Fruit fly (Drosophila melanogaster): Measurements from ENCODE around the gene Cf2.

The Cf2 gene

DNA sequence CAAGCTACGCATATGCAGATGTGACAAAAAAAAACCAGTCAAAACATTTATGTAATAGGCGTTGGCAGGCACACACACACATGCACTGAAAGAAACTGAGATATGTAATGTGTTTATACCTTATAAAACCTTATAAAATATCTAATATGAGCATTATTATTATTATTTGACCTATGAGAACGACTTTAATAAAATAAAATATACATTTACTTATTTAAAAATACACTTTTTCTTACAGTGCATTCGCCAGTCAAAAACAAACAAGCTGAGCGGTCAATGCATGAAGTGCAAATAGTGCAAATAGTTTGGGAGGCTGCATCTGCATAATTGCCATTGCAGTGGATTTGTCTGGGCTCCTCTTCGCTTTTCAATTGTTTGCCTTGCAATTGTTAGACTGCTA, 25.1 kb upstream of the Cf2 start (continued):
- peak; percentile 38; the same call in 1 of the 2 replicates for TF ChIP-seq ssp (GFP tag; IDR thresholded peaks at IDR 0.05)
- TF ChIP-seq CG16815 (GFP tag; optimal IDR thresholded peaks at IDR 0.05) = no peak
- TF ChIP-seq twi (tag; optimal IDR thresholded peaks at IDR 0.05) = no peak
- TF ChIP-seq trh (GFP tag; optimal IDR thresholded peaks at IDR 0.05) = no peak
- no peak for TF ChIP-seq slp2 (GFP tag; optimal IDR thresholded peaks at IDR 0.05)
- no peak for TF ChIP-seq CG7928 (GFP tag; optimal IDR thresholded peaks at IDR 0.05)
- peak; percentile 68; the same call in 1 of the 2 replicates for TF ChIP-seq sens-2 (GFP tag; IDR thresholded peaks at IDR 0.05)
- peak; percentile 75; the same call in 2 of the 3 replicates for TF ChIP-seq ase (GFP tag; IDR thresholded peaks at IDR 0.05)
- TF ChIP-seq D (optimal IDR thresholded peaks at IDR 0.05) = no peak
- TF ChIP-seq D (GFP tag; optimal IDR thresholded peaks at IDR 0.05) = peak; percentile 60
- peak; percentile 9 for TF ChIP-seq CG15514 (GFP tag; optimal IDR thresholded peaks at IDR 0.05)
- TF ChIP-seq Sox100B (GFP tag; optimal IDR thresholded peaks at IDR 0.05) = peak; percentile 87
- TF ChIP-seq mld (GFP tag; IDR thresholded peaks at IDR 0.05; ENCODE audit: partially characterized antibody) = no peak
- TF ChIP-seq knrl (GFP tag; IDR thresholded peaks at IDR 0.05; ENCODE audit: partially characterized antibody) = no peak
- peak; percentile 89 for TF ChIP-seq CG11504 (tag; optimal IDR thresholded peaks at IDR 0.05)
- TF ChIP-seq Opbp (GFP tag; IDR thresholded peaks at IDR 0.05; ENCODE audit: partially characterized antibody) = no peak
- peak; percentile 46; the same call in 1 of the 2 replicates for TF ChIP-seq CG14441 (GFP tag; IDR thresholded peaks at IDR 0.05)
- no peak for TF ChIP-seq pb (GFP tag; optimal IDR thresholded peaks at IDR 0.05)
- TF ChIP-seq Camta (GFP tag; optimal IDR thresholded peaks at IDR 0.05) = no peak
- TF ChIP-seq grau (tag; optimal IDR thresholded peaks at IDR 0.05) = peak; percentile 56
- peak; percentile 44 for TF ChIP-seq CG7987 (GFP tag; optimal IDR thresholded peaks at IDR 0.05)
- peak; percentile 82 for TF ChIP-seq unpg (GFP tag; optimal IDR thresholded peaks at IDR 0.05)
- peak; percentile 30 to 70 for TF ChIP-seq Pdp1 (GFP tag; optimal IDR thresholded peaks at IDR 0.05)
- no peak for TF ChIP-seq NK7.1 (GFP tag; optimal IDR thresholded peaks at IDR 0.05)
- TF ChIP-seq Nf-YA (GFP tag; IDR thresholded peaks at IDR 0.05) = peak; percentile 60; the same call in 1 of the 2 replicates

DNA sequence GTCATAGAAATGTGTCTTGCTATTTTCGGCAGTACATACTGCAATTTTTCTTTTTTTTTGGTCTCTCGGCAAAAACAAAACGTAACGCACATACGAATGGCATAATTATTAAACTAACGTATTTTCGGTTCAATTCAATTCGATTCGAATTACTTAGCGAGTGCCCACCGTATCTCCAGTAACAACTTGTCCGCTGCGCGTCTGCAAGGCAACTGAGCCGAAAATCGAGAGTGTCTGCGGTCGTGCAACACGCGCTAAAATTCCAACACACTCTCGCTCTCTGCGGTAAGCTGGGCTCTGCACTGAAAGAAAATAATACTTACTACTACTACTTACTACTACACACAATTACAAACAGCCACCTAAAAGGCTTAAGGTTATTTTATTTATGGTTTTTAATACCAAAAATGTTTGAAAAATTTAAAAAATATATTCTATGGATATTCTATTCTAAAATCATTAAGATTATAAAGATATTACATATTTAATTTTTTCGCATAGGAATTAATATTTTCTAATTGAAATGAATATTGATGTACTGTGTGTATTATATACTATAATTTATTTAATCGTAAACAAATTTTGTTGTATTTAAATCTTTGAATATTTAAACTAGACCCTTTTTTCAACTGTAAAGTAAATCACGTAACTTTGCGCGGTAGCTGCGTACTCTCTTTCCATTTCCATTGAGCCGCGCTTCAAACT, 23.8 kb upstream of the Cf2 start, which contains the start of gene snsl:
TSS of gene snsl (minus strand) at position 217 of the 705 bp plus-strand sequence.
- TF ChIP-seq CG5953 (GFP tag; IDR thresholded peaks at IDR 0.05) = 0 out of 2 replicates have a peak, but pooled peaks have one; percentile 45
- peak; percentile 71 for TF ChIP-seq CG9727 (GFP tag; optimal IDR thresholded peaks at IDR 0.05)
- peak; percentile 58 for TF ChIP-seq CG12104 (GFP tag; optimal IDR thresholded peaks at IDR 0.05)
- TF ChIP-seq CG9797 (GFP tag; optimal IDR thresholded peaks at IDR 0.05) = no peak
- TF ChIP-seq Ptx1 (GFP tag; IDR thresholded peaks at IDR 0.05) = peak; percentile 63
- no peak for TF ChIP-seq hkb (optimal IDR thresholded peaks at IDR 0.05)
- TF ChIP-seq hkb (GFP tag; IDR thresholded peaks at IDR 0.05) = no peak
- TF ChIP-seq CG7372 (GFP tag; IDR thresholded peaks at IDR 0.05) = no peak
- no peak for TF ChIP-seq CG13624 (GFP tag; optimal IDR thresholded peaks at IDR 0.05)
- no peak for TF ChIP-seq h (optimal IDR thresholded peaks at IDR 0.05)
- TF ChIP-seq mam (GFP tag; optimal IDR thresholded peaks at IDR 0.05) = no peak
- no peak for TF ChIP-seq ro (GFP tag; IDR thresholded peaks at IDR 0.05)
- TF ChIP-seq C15 (GFP tag; IDR thresholded peaks at IDR 0.05) = no peak
- peak; percentile 13 for TF ChIP-seq Fer3 (tag; optimal IDR thresholded peaks at IDR 0.05)
- TF ChIP-seq ttk (GFP tag; IDR thresholded peaks at IDR 0.05) = 0 out of 2 replicates have a peak, but pooled peaks have one; percentile 32
- TF ChIP-seq E2f1 (GFP tag; IDR thresholded peaks at IDR 0.05) = peak; percentile 53; the same call in 1 of the 2 replicates
- TF ChIP-seq ftz-f1 (GFP tag; optimal IDR thresholded peaks at IDR 0.05) = no peak
- TF ChIP-seq fd3F (GFP tag; optimal IDR thresholded peaks at IDR 0.05) = peak; percentile 62
- no peak for TF ChIP-seq B-H2 (GFP tag; optimal IDR thresholded peaks at IDR 0.05)
- TF ChIP-seq CG15073 (GFP tag; optimal IDR thresholded peaks at IDR 0.05) = no peak
- no peak for TF ChIP-seq H15 (GFP tag; IDR thresholded peaks at IDR 0.05)
- peak; percentile 84 for TF ChIP-seq sens (GFP tag)
- TF ChIP-seq CG18262 (tag; optimal IDR thresholded peaks at IDR 0.05) = peak; percentile 85
- TF ChIP-seq CG2129 (GFP tag; IDR thresholded peaks at IDR 0.05; ENCODE audit: partially characterized antibody) = no peak
- peak; percentile 85 for TF ChIP-seq Med (GFP tag)
- TF ChIP-seq NC2α (GFP tag; optimal IDR thresholded peaks at IDR 0.05) = no peak
- no peak; the same call in 1 of the 2 replicates for TF ChIP-seq ap (GFP tag; IDR thresholded peaks at IDR 0.05)
